Worm (Caenorhabditis elegans): Measurements from ENCODE around the gene srw-136.

DNA sequence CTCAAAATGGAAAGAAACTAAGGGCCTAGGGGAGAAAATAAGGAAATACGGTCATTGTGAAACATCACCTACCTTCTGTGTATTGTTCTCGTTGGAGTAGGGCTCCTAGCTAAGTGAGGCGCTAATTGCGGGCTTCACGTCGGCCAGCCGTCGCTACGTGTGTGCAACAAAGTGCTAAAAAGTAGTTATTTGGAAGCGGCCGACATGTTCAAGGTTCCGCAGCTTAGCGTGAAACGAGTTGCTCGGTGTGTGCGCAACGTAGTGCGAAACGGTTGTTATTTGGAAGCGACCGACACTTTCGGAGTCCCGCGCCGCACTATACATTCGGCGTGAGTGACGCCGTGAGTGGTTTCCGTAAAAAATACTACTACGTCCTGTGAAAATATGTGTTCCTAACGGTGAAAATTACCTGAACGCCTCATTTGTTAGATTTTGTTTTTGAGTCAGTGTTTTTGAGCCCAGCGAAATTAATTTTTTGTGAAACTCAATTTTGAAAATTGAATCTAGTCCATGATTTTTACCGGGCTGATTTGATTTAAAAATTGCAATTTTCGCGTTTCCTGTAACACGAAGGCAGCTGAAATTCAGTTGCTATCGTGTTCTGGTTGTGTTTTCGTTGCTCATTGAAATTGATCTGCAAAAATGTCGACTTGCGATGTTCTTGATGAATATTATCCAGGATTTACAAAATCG lies 38.9 kb downstream of the srw-136 start, which contains the start of gene srw-129:
- TF ChIP-seq klf-2 (GFP tag; conservative IDR thresholded peaks at IDR 0.05) (no peak), flt-1 (GFP tag; IDR thresholded peaks at IDR 0.05) (no peak), tab-1 (GFP tag; IDR thresholded peaks at IDR 0.05) (no peak), ref-1 (GFP tag; conservative IDR thresholded peaks at IDR 0.05) (no peak)

Measured in whole organism, midembryonic.